Fruit fly (Drosophila melanogaster): ENCODE results near the gene Prp18.

Gene Prp18

DNA sequence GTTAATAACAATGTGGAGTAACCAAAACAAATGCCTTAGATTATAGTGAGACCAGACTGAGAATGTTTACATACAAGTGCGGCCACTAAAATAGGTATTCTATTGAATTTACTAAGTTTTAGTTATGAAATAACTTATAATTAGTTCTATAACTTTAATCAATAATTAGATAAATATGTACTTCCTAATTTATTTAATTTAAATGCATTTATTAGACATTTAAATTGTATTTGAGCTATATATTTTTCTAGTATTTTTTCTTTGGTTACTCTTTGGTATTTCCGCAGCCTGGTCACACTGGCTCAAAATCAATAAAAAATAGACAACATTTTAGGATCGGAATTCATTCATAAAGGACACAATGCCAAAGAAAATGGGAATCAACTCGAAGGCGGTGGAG, at the start of gene Prp18, which contains the start of gene CG6013:
TSS of gene Prp18 (minus strand) at position 62 of the 400 bp plus-strand sequence.
TSS of gene CG6013 (plus strand) at position 294 of the 400 bp plus-strand sequence.
- TF ChIP-seq HLH106 (tag; optimal IDR thresholded peaks at IDR 0.05) (peak; percentile 75), Myc (optimal IDR thresholded peaks at IDR 0.05) (no peak), sage (GFP tag; optimal IDR thresholded peaks at IDR 0.05) (no peak), tai (GFP tag; optimal IDR thresholded peaks at IDR 0.05) (no peak), Sp1 (GFP tag; optimal IDR thresholded peaks at IDR 0.05) (peak; percentile 68), OdsH (GFP tag; optimal IDR thresholded peaks at IDR 0.05) (peak; percentile 29), woc (GFP tag; optimal IDR thresholded peaks at IDR 0.05) (no peak), foxo (GFP tag; optimal IDR thresholded peaks at IDR 0.05) (peak in 1 of 2 experiments; percentile 54), Dfd (GFP tag; optimal IDR thresholded peaks at IDR 0.05) (no peak), psq (GFP tag; optimal IDR thresholded peaks at IDR 0.05) (peak; percentile 42), Rel (GFP tag; optimal IDR thresholded peaks at IDR 0.05) (no peak), Rel (tag; optimal IDR thresholded peaks at IDR 0.05) (peak; percentile 19), CG9705 (GFP tag; optimal IDR thresholded peaks at IDR 0.05) (no peak), CrebA (GFP tag; optimal IDR thresholded peaks at IDR 0.05; ENCODE audit: borderline replicate concordance) (no peak), N (GFP tag; optimal IDR thresholded peaks at IDR 0.05) (no peak), rgr (GFP tag; optimal IDR thresholded peaks at IDR 0.05) (peak; percentile 33), CG32264 (GFP tag; optimal IDR thresholded peaks at IDR 0.05) (no peak), dmrt93B (GFP tag; optimal IDR thresholded peaks at IDR 0.05) (peak; percentile 45), Hr78 (GFP tag; optimal IDR thresholded peaks at IDR 0.05) (no peak), jim (GFP tag; optimal IDR thresholded peaks at IDR 0.05) (no peak)

DNA sequence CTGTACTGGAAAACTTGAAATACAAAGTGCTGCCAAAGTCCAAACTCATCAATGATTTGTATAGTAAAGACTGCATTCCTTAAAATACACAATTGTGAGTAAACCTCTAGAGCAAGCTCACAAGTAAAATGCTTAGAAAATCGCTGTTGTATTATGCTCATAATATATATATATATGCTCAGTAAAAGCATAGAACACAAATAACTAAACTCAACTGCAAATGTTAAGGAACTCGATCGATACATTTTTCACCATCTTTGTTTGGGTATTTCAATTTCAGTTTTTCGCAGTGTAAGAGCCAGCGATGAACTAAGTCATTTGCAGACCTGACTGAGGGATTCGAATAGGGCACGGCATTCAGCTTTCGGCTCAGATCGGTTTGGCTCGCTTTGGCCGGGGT, 48.1 kb upstream of the Prp18 start:
- no peak for TF ChIP-seq woc (GFP tag; optimal IDR thresholded peaks at IDR 0.05)

DNA sequence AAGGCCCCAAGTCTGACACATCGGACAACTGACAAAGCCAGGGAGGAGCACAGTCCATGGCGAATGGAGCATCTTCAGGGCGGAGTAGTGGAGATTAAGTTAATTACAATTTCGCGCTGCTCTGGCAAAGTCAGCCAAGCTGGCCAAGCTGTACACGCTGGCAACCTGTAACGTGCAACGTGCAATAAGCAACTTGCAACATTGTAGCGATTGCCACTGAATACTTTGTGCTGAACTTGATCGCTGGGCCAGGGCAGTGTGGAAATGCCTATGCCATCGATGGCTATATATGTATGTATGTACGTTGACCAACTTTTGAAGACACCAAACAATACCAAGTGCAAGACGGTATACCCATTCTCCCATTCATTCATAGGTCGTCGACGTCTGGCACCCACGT, 46.8 kb upstream of the Prp18 start:
- TF ChIP-seq dmrt93B (GFP tag; optimal IDR thresholded peaks at IDR 0.05) (no peak), Myc (optimal IDR thresholded peaks at IDR 0.05) (no peak), psq (GFP tag; optimal IDR thresholded peaks at IDR 0.05) (no peak), ey (GFP tag; optimal IDR thresholded peaks at IDR 0.05) (no peak), dl (GFP tag; optimal IDR thresholded peaks at IDR 0.05; ENCODE audit: insufficient read depth in 1 of 2, partially characterized antibody in 2 of 2) (no peak), foxo (GFP tag; optimal IDR thresholded peaks at IDR 0.05) (no peak), sv (GFP tag; optimal IDR thresholded peaks at IDR 0.05) (no peak), Jra (GFP tag; optimal IDR thresholded peaks at IDR 0.05) (no peak), CrebA (GFP tag; optimal IDR thresholded peaks at IDR 0.05; ENCODE audit: borderline replicate concordance) (no peak)

DNA sequence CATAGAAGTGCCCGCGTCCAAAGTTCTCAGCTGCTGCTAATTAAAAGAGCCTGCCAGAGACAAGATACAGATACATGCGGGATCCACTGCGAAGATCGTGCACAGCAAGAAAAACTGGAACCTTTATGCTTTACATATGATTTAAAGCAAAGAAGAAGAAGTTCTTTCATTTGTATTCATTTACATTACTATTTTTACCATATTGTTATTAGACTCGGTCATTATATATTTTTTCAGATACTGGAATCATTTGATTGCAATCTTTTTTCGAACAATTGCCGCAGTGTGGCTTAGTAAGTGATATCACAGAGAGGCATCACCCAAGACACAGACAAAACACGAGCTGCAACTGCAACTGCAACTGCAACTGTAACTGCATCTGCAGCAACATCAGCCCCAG, 44.1 kb upstream of the Prp18 start:
- TF ChIP-seq CG32264 (GFP tag; optimal IDR thresholded peaks at IDR 0.05) (no peak), GATAd (GFP tag; optimal IDR thresholded peaks at IDR 0.05) (no peak), OdsH (GFP tag; optimal IDR thresholded peaks at IDR 0.05) (no peak), CrebA (GFP tag; optimal IDR thresholded peaks at IDR 0.05; ENCODE audit: borderline replicate concordance) (no peak), Abd-B (GFP tag; optimal IDR thresholded peaks at IDR 0.05) (no peak), CG9705 (GFP tag; optimal IDR thresholded peaks at IDR 0.05) (no peak), foxo (GFP tag; optimal IDR thresholded peaks at IDR 0.05) (no peak), lola (GFP tag; optimal IDR thresholded peaks at IDR 0.05) (no peak), jim (GFP tag; optimal IDR thresholded peaks at IDR 0.05) (no peak), sv (GFP tag; optimal IDR thresholded peaks at IDR 0.05) (no peak), dmrt93B (GFP tag; optimal IDR thresholded peaks at IDR 0.05) (no peak)

dm6 chr3R:19074207-19074606, 43.1 kb upstream of the Prp18 start:
- peak; percentile 3 for TF ChIP-seq rgr (GFP tag; optimal IDR thresholded peaks at IDR 0.05)
- peak in 1 of 2 experiments; percentile 47 for TF ChIP-seq foxo (GFP tag; optimal IDR thresholded peaks at IDR 0.05)
- peak; percentile 38 for TF ChIP-seq fru (GFP tag; optimal IDR thresholded peaks at IDR 0.05)
- peak; percentile 21 for TF ChIP-seq ey (GFP tag; optimal IDR thresholded peaks at IDR 0.05)
- no peak for TF ChIP-seq pan (optimal IDR thresholded peaks at IDR 0.05)

DNA sequence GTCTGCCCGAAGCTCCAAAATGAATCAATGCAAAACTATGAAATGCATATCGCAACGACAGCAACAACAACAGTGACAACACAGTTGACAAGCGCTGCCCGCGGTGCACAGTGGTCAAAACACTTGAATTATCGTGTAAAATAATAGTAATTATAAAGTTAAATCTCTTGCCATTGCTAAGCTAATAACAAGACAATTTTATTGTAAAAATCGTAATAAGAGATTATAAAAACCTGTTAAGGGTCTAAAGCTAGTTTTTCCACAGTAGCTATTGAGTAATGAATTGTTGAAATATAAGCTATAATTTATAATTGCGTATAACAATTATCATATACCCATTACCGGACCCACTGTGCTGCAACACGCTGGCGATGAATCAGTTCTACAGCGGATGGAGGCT, 41.9 kb upstream of the Prp18 start:
- TF ChIP-seq OdsH (GFP tag; optimal IDR thresholded peaks at IDR 0.05) (peak; percentile 33), Rel (GFP tag; optimal IDR thresholded peaks at IDR 0.05) (no peak), Rel (tag; optimal IDR thresholded peaks at IDR 0.05) (no peak), Mio (GFP tag; optimal IDR thresholded peaks at IDR 0.05) (no peak), sv (GFP tag; optimal IDR thresholded peaks at IDR 0.05) (no peak), Hr78 (GFP tag; optimal IDR thresholded peaks at IDR 0.05) (no peak), h (GFP tag; optimal IDR thresholded peaks at IDR 0.05) (peak; percentile 10), lola (GFP tag; optimal IDR thresholded peaks at IDR 0.05) (no peak), Vsx2 (GFP tag; optimal IDR thresholded peaks at IDR 0.05; ENCODE audit: partially characterized antibody) (no peak), dsf (GFP tag; optimal IDR thresholded peaks at IDR 0.05; ENCODE audit: borderline replicate concordance) (no peak), Sp1 (GFP tag; optimal IDR thresholded peaks at IDR 0.05) (peak; percentile 39), Dif (GFP tag; optimal IDR thresholded peaks at IDR 0.05; ENCODE audit: partially characterized antibody) (no peak), dl (GFP tag; optimal IDR thresholded peaks at IDR 0.05; ENCODE audit: insufficient read depth in 1 of 2, partially characterized antibody in 2 of 2) (no peak), GATAd (GFP tag; optimal IDR thresholded peaks at IDR 0.05) (no peak), usp (GFP tag; optimal IDR thresholded peaks at IDR 0.05) (no peak), pan (optimal IDR thresholded peaks at IDR 0.05) (no peak), brk (GFP tag; optimal IDR thresholded peaks at IDR 0.05) (no peak), Jra (GFP tag; optimal IDR thresholded peaks at IDR 0.05) (no peak), psq (GFP tag; optimal IDR thresholded peaks at IDR 0.05) (peak; percentile 13), CrebA (GFP tag; optimal IDR thresholded peaks at IDR 0.05; ENCODE audit: borderline replicate concordance) (no peak), fru (GFP tag; optimal IDR thresholded peaks at IDR 0.05) (peak; percentile 37), Hnf4 (GFP tag; optimal IDR thresholded peaks at IDR 0.05) (no peak), Hr83 (GFP tag; optimal IDR thresholded peaks at IDR 0.05; ENCODE audit: poor library complexity, severe bottlenecking) (no peak)

Data from whole organism, wandering third instar larva.